Worm (Caenorhabditis elegans): ENCODE data around the gene F44A2.5.

The F44A2.5 gene

DNA sequence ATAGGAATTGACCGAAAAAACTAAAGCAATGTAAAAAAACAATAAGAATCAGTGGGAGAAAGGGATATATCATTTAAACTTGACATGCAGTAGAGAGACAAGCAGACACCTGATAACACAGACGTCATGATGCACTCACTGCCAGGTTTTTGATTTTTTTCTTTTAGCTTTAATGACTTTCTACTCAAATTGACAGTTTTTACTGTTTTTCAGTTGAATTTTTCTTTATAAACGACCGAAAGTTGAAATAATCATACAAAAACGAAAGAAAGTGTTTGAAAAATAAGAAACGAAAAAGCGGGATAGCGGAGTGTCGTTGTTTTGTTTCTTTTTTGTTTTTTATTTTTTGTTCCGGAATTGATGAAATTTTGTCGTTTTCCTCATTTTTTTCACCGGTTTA is 36.8 kb downstream of the F44A2.5 start, which contains the start of gene ucp-4:
TSS of gene ucp-4 (plus strand) at position 83 of the 400 bp plus-strand sequence.
- TF ChIP-seq ZK546.5 (tag; optimal IDR thresholded peaks at IDR 0.05) (no peak), madf-9 (GFP tag; conservative IDR thresholded peaks at IDR 0.05) (no peak), hlh-30 (tag; optimal IDR thresholded peaks at IDR 0.05; ENCODE audit: insufficient read depth) (peak; percentile 14), dmd-8 (GFP tag; IDR thresholded peaks at IDR 0.05) (no peak), unc-62 (GFP tag; optimal IDR thresholded peaks at IDR 0.05 in 1 of 2) (peak in 1 of 2 experiments; percentile 30), unc-62 (tag; optimal IDR thresholded peaks at IDR 0.05) (no peak), Y5F2A.4 (GFP tag; optimal IDR thresholded peaks at IDR 0.05) (no peak), tra-1 (GFP tag; IDR thresholded peaks at IDR 0.05) (0 out of 2 replicates have a peak, but pooled peaks have one; percentile 35), nhr-28 (tag; optimal IDR thresholded peaks at IDR 0.05) (peak; percentile 4), dmd-6 (GFP tag; IDR thresholded peaks at IDR 0.05) (peak; percentile 75), T20F7.1 (GFP tag; optimal IDR thresholded peaks at IDR 0.05) (peak; percentile 85), set-16 (GFP tag; IDR thresholded peaks at IDR 0.05) (no peak), dve-1 (tag; optimal IDR thresholded peaks at IDR 0.05; ENCODE audit: insufficient read depth) (peak; percentile 8), php-3 (GFP tag; IDR thresholded peaks at IDR 0.05) (no peak), hlh-11 (tag; optimal IDR thresholded peaks at IDR 0.05) (peak; percentile 29), nhr-42 (GFP tag; IDR thresholded peaks at IDR 0.05) (no peak), daf-16 (GFP tag; optimal IDR thresholded peaks at IDR 0.05) (no peak), daf-16 (tag; optimal IDR thresholded peaks at IDR 0.05) (peak; percentile 20), ceh-20 (GFP tag; IDR thresholded peaks at IDR 0.05) (peak; percentile 62; the same call in 1 of the 2 replicates), spr-3 (GFP tag; optimal IDR thresholded peaks at IDR 0.05) (no peak)

DNA sequence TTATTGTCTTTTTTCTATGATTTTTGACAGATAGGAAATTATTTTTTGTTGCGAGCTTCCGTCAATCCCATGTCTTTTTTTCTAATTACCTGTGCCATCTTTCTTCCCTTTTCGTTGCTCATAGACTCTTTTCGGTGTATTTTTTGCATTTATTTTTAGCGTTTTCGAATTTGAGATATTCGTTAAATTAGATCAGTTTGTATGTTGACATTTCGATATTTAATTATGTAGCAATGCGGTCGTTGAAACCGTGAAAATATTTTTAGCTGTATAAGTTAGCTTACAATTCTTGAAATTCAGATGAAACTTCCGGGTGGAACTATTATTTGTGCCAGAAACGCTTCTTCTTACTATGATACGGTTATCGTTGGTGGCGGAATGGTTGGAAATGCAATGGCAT is 39.0 kb downstream of the F44A2.5 start, which contains the start of gene coq-6:
TSS of gene coq-6 (plus strand) at position 301 of the 400 bp plus-strand sequence.
- no peak for TF ChIP-seq ZK546.5 (tag; optimal IDR thresholded peaks at IDR 0.05)
- TF ChIP-seq aha-1 (tag) = peak; percentile 69

DNA sequence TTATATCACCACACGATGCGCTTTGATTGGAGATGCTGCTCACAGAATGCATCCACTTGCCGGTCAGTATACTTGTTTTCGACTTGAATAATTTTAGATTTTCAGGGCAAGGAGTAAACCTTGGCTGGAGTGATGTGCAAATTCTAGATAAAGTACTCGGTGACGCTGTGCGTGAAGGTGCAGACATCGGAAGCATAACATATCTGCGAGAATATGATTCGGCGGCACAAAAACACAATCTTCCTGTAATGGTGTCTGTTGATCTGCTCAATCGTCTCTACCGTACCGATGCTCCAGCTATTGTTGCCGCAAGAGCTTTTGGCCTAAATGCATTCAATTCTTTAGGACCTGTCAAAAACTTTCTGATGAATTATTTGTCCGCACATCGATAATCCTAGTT is 41.0 kb downstream of the F44A2.5 start:
- peak; percentile 23 for TF ChIP-seq T20F7.1 (GFP tag; optimal IDR thresholded peaks at IDR 0.05)
- peak; percentile 48; the same call in 1 of the 2 replicates for TF ChIP-seq D1046.2 (GFP tag; IDR thresholded peaks at IDR 0.05)
- peak; percentile 73; the same call in 1 of the 2 replicates for TF ChIP-seq nhr-42 (GFP tag; IDR thresholded peaks at IDR 0.05)
- peak in 1 of 2 experiments; percentile 32 for TF ChIP-seq hif-1 (tag; optimal IDR thresholded peaks at IDR 0.05)
- TF ChIP-seq hlh-11 (tag; optimal IDR thresholded peaks at IDR 0.05) = peak; percentile 6
- no peak for TF ChIP-seq nhr-48 (tag; optimal IDR thresholded peaks at IDR 0.05)
- no peak for TF ChIP-seq mdl-1 (tag; optimal IDR thresholded peaks at IDR 0.05)
- no peak for TF ChIP-seq R02D3.7 (tag; optimal IDR thresholded peaks at IDR 0.05)
- peak; percentile 71 for TF ChIP-seq egl-43 (GFP tag; IDR thresholded peaks at IDR 0.05)
- peak; percentile 96 for TF ChIP-seq ama-1 (optimal IDR thresholded peaks at IDR 0.05)
- TF ChIP-seq duxl-1 (tag; optimal IDR thresholded peaks at IDR 0.05; ENCODE audit: poor library complexity) = peak; percentile 71
- peak; percentile 24 for TF ChIP-seq nhr-25 (tag; optimal IDR thresholded peaks at IDR 0.05; ENCODE audit: borderline replicate concordance, insufficient read depth)
- TF ChIP-seq mep-1 (tag; optimal IDR thresholded peaks at IDR 0.05) = peak; percentile 52
- peak; percentile 31 for TF ChIP-seq sdz-12 (GFP tag; optimal IDR thresholded peaks at IDR 0.05)
- no peak for TF ChIP-seq rbr-2 (tag; optimal IDR thresholded peaks at IDR 0.05)
- TF ChIP-seq daf-16 (GFP tag; optimal IDR thresholded peaks at IDR 0.05) = no peak
- peak; percentile 29 for TF ChIP-seq daf-16 (tag; optimal IDR thresholded peaks at IDR 0.05)
- no peak for TF ChIP-seq skn-1 (tag; optimal IDR thresholded peaks at IDR 0.05)
- TF ChIP-seq nhr-76 (tag; optimal IDR thresholded peaks at IDR 0.05) = no peak
- peak; percentile 86 for TF ChIP-seq T26A8.4 (GFP tag; IDR thresholded peaks at IDR 0.05)
- no peak for TF ChIP-seq Y75B8A.6 (GFP tag; IDR thresholded peaks at IDR 0.05)
- TF ChIP-seq lin-38 (GFP tag; IDR thresholded peaks at IDR 0.05) = peak; percentile 41; the same call in 1 of the 2 replicates
- 0 out of 2 replicates have a peak, but pooled peaks have one; percentile 36 for TF ChIP-seq dmd-8 (GFP tag; IDR thresholded peaks at IDR 0.05)
- 0 out of 2 replicates have a peak, but pooled peaks have one; percentile 14 for TF ChIP-seq dmd-9 (GFP tag; IDR thresholded peaks at IDR 0.05)
- TF ChIP-seq nhr-102 (tag; optimal IDR thresholded peaks at IDR 0.05) = peak; percentile 59
- peak in 1 of 2 experiments; percentile 41 for TF ChIP-seq lsy-2 (tag; optimal IDR thresholded peaks at IDR 0.05)
- no peak for TF ChIP-seq madf-9 (GFP tag; conservative IDR thresholded peaks at IDR 0.05)
- TF ChIP-seq mes-2 (tag; optimal IDR thresholded peaks at IDR 0.05; ENCODE audit: poor library complexity, severe bottlenecking) = peak; percentile 64
- TF ChIP-seq nhr-28 (tag; optimal IDR thresholded peaks at IDR 0.05) = no peak
- TF ChIP-seq fkh-10 (GFP tag; optimal IDR thresholded peaks at IDR 0.05) = no peak
- TF ChIP-seq ztf-11 (tag; optimal IDR thresholded peaks at IDR 0.05) = no peak
- TF ChIP-seq aha-1 (tag) = peak; percentile 96
- TF ChIP-seq F26F4.8 (GFP tag; conservative IDR thresholded peaks at IDR 0.05) = 0 out of 2 replicates have a peak, but pooled peaks have one; percentile 31

Data from whole organism, L4 larva.